Worm (Caenorhabditis elegans) whole organism, L4 larva: ENCODE measurements around the gene ZC239.6.

Experiments
- aha-1 ChIP-seq: fragments of 150-350 bp; peaks from one replicate; lab custom pipeline; 2014; ENCODE audit warnings: missing biosample characterization, missing genetic modification characterization
- attf-4 ChIP-seq: sonication (generic microtip); optimal IDR thresholded peaks from 3 replicates; lab custom pipeline; 2017; ENCODE audit warnings: missing biosample characterization, missing genetic modification characterization
- daf-16 ChIP-seq, 3 experiments: sonication (generic microtip); optimal IDR thresholded peaks; 2 replicates each; lab custom pipeline; 2016 to 2017; ENCODE audit warnings: missing genetic modification characterization in 3 of 3, missing genetic modification reagents in 3 of 3, mild to moderate bottlenecking in 2 of 3, missing compliant biosample characterization in 2 of 3, missing biosample characterization in 1 of 3, moderate library complexity in 1 of 3
- dve-1 ChIP-seq: sonication (generic microtip); optimal IDR thresholded peaks from 2 replicates; lab custom pipeline; 2017; ENCODE audit warnings: antibody characterized with exemption, mild to moderate bottlenecking, missing genetic modification characterization, missing compliant biosample characterization; ENCODE audit not compliant: insufficient read depth
- fos-1 ChIP-seq: fragments of 150-350 bp; optimal IDR thresholded peaks from 2 replicates; lab custom pipeline; 2014; ENCODE audit warnings: missing biosample characterization, missing genetic modification characterization
- lin-13 ChIP-seq: fragments of 150-350 bp; optimal IDR thresholded peaks from 2 replicates; lab custom pipeline; 2014; ENCODE audit warnings: missing biosample characterization, missing genetic modification reagents, missing genetic modification characterization
- pha-4 ChIP-seq, 2 experiments: fragments of 150-350 bp in 1 of 2; fragments of 200-800 bp in 1 of 2; sonication (Bioruptor generic) in 1 of 2; IDR thresholded peaks in 1 of 2; optimal IDR thresholded peaks in 1 of 2; 2 replicates each; pipeline versions ENCODE4 v1.3.6 to Lab custom; 2014 to 2022; ENCODE audit warnings: missing genetic modification characterization in 2 of 2, missing genetic modification reagents in 2 of 2, missing biosample characterization in 1 of 2, missing compliant biosample characterization in 1 of 2
- unc-62 ChIP-seq, 3 experiments: fragments of 150-350 bp in 1 of 3; sonication (generic microtip); optimal IDR thresholded peaks in 2 of 3; peaks in 1 of 3; 1 replicate in 1 of 3; 2 replicates in 2 of 3; lab custom pipeline; 2014 to 2017; ENCODE audit warnings: missing biosample characterization in 3 of 3, missing genetic modification characterization in 3 of 3, missing genetic modification reagents in 3 of 3, missing genotype in 1 of 3

DNA sequence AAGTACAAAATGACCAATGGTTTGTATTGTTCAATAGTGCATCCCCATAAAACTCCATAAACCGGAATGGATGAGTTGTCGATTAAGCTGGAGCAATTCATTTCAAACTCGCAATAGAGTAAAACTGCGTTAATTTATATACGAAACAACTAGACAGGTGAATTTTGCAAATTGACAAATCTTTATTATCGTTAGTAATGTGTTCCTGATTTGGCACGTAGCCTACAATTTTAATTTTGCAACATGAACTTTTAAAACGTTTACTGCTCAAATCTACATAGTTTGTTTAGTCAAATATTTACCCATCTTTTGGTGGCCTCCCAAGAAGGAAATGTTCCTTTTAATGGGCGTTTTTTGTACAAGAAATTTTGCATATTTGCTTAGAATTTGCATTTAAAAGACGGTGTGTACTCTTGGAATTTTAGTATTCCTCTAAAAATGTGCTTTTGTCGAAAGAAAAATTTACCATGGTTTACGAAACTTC is 27.6 kb downstream of the ZC239.6 start, which contains the start of the genes srz-67 and C17F4.11:
- no peak for TF ChIP-seq dve-1
- TF ChIP-seq aha-1 (tag; lab: Kevin White, UChicago) = no peak
- no peak for TF ChIP-seq daf-16 (GFP tag; optimal IDR thresholded peaks at IDR 0.05; lab: Kevin White, UChicago)
- no peak for TF ChIP-seq daf-16 (tag; optimal IDR thresholded peaks at IDR 0.05; lab: Kevin White, UChicago)
- no peak for TF ChIP-seq attf-4 (tag; lab: Kevin White, UChicago)
- no peak for TF ChIP-seq pha-4 (GFP tag; IDR thresholded peaks at IDR 0.05; lab: Robert Waterston, UW)
- TF ChIP-seq pha-4 (tag; optimal IDR thresholded peaks at IDR 0.05; lab: Kevin White, UChicago) = no peak
- TF ChIP-seq unc-62 (GFP tag; optimal IDR thresholded peaks at IDR 0.05 in 1 of 2; lab: Kevin White, UChicago) = peak in 1 of 2 experiments; percentile 2
- no peak for TF ChIP-seq unc-62 (tag; optimal IDR thresholded peaks at IDR 0.05; lab: Kevin White, UChicago)
- no peak for TF ChIP-seq fos-1 (tag; lab: Kevin White, UChicago)
- no peak for TF ChIP-seq lin-13 (GFP tag; lab: Kevin White, UChicago)
